Fruit fly (Drosophila melanogaster) whole organism, embryonic: ENCODE results near the gene Acp65Aa.
A peak's percentile ranks its signal among the peaks of the same experiment; 100 is the strongest.

Experiments
- ATbp ChIP-seq: fragments of 200-800 bp; sonication (Bioruptor generic); optimal IDR thresholded peaks from 2 replicates; lab custom pipeline; 2017; ENCODE audit warnings: missing biosample characterization, mild to moderate bottlenecking, missing genetic modification characterization, missing genetic modification reagents
- Aef1 ChIP-seq: fragments of 200-800 bp; sonication (Bioruptor generic); IDR thresholded peaks from 3 replicates; pipeline ENCODE4 v1.3.6; 2022; ENCODE audit warnings: missing biosample characterization, missing genetic modification characterization
- Bgb ChIP-seq: fragments of 200-800 bp; sonication (Bioruptor generic); IDR thresholded peaks from 2 replicates; pipeline ENCODE4 v1.3.6; 2022; ENCODE audit warnings: missing biosample characterization, missing genetic modification characterization; ENCODE audit not compliant: partially characterized antibody
- CG10543 ChIP-seq: fragments of 200-800 bp; sonication (Bioruptor generic); optimal IDR thresholded peaks from 3 replicates; lab custom pipeline; 2017; ENCODE audit warnings: missing biosample characterization, mild to moderate bottlenecking, missing genetic modification characterization, moderate library complexity
- CG11723 ChIP-seq: fragments of 200-800 bp; sonication (Bioruptor generic); optimal IDR thresholded peaks from 2 replicates; lab custom pipeline; 2017; ENCODE audit warnings: missing biosample characterization, mild to moderate bottlenecking, missing genetic modification characterization
- CG12155 ChIP-seq: fragments of 200-800 bp; sonication (Bioruptor generic); optimal IDR thresholded peaks from 3 replicates; lab custom pipeline; 2016; ENCODE audit warnings: missing biosample characterization, missing genetic modification characterization
- CG1233 ChIP-seq: fragments of 200-800 bp; sonication (Bioruptor generic); optimal IDR thresholded peaks from 4 replicates; lab custom pipeline; 2018; ENCODE audit warnings: missing biosample characterization, mild to moderate bottlenecking, missing genetic modification characterization
- CG12391 ChIP-seq: fragments of 200-800 bp; sonication (Bioruptor generic); optimal IDR thresholded peaks from 3 replicates; lab custom pipeline; 2018; ENCODE audit warnings: missing biosample characterization, mild to moderate bottlenecking, missing genetic modification characterization, moderate library complexity
- CG14710 ChIP-seq: fragments of 200-800 bp; sonication (Bioruptor generic); optimal IDR thresholded peaks from 3 replicates; lab custom pipeline; 2019; ENCODE audit warnings: missing biosample characterization, mild to moderate bottlenecking, missing genetic modification characterization, moderate library complexity
- CG15073 ChIP-seq: fragments of 200-800 bp; sonication (Bioruptor generic); optimal IDR thresholded peaks from 2 replicates; lab custom pipeline; 2016; ENCODE audit warnings: missing biosample characterization, missing genetic modification characterization
- CG15696 ChIP-seq: fragments of 200-800 bp; sonication (Bioruptor generic); optimal IDR thresholded peaks from 2 replicates; lab custom pipeline; 2019; ENCODE audit warnings: missing biosample characterization, mild to moderate bottlenecking, missing genetic modification characterization, moderate library complexity
- CG17385 ChIP-seq: fragments of 200-800 bp; sonication (Bioruptor generic); optimal IDR thresholded peaks from 3 replicates; lab custom pipeline; 2018; ENCODE audit warnings: missing biosample characterization, mild to moderate bottlenecking, missing genetic modification characterization
- CG17612 ChIP-seq: fragments of 200-800 bp; sonication (Bioruptor generic); IDR thresholded peaks from 2 replicates; pipeline ENCODE4 v1.3.6; 2022; ENCODE audit warnings: missing biosample characterization, missing genetic modification characterization
- CG2116 ChIP-seq: fragments of 200-800 bp; sonication (Bioruptor generic); optimal IDR thresholded peaks from 3 replicates; lab custom pipeline; 2018; ENCODE audit warnings: missing biosample characterization, mild to moderate bottlenecking, missing genetic modification characterization
- CG31224 ChIP-seq: fragments of 200-800 bp; sonication (Bioruptor generic); IDR thresholded peaks from 2 replicates; pipeline ENCODE4 v1.3.6; 2022; ENCODE audit warnings: missing biosample characterization, missing genetic modification characterization
- CG31441 ChIP-seq: fragments of 200-800 bp; sonication (Bioruptor generic); IDR thresholded peaks from 2 replicates; pipeline ENCODE4 v1.3.6; 2022; ENCODE audit warnings: missing biosample characterization, missing genetic modification characterization
- CG34422 ChIP-seq: fragments of 200-800 bp; sonication (Bioruptor generic); IDR thresholded peaks from 3 replicates; pipeline ENCODE4 v1.3.6; 2022; ENCODE audit warnings: missing biosample characterization, missing genetic modification characterization
- CG4282 ChIP-seq: fragments of 200-800 bp; sonication (Bioruptor generic); optimal IDR thresholded peaks from 2 replicates; lab custom pipeline; 2016; ENCODE audit warnings: missing biosample characterization, missing genetic modification characterization
- CG4328 ChIP-seq: fragments of 200-800 bp; sonication (Bioruptor generic); optimal IDR thresholded peaks from 3 replicates; lab custom pipeline; 2017; ENCODE audit warnings: missing biosample characterization, missing genetic modification reagents, missing genetic modification characterization
- CG4424 ChIP-seq: fragments of 200-800 bp; sonication (Bioruptor generic); optimal IDR thresholded peaks from 3 replicates; lab custom pipeline; 2016; ENCODE audit warnings: missing biosample characterization, missing genetic modification characterization
- CG4854 ChIP-seq: fragments of 200-800 bp; sonication (Bioruptor generic); optimal IDR thresholded peaks from 2 replicates; lab custom pipeline; 2016; ENCODE audit warnings: missing biosample characterization, missing genetic modification characterization, inconsistent platforms
- CG7556 ChIP-seq: fragments of 200-800 bp; sonication (Bioruptor generic); optimal IDR thresholded peaks from 2 replicates; lab custom pipeline; 2017; ENCODE audit warnings: missing biosample characterization, mild to moderate bottlenecking, missing genetic modification characterization
- CG7928 ChIP-seq: fragments of 200-800 bp; sonication (Bioruptor generic); optimal IDR thresholded peaks from 2 replicates; lab custom pipeline; 2017; ENCODE audit warnings: missing biosample characterization, mild to moderate bottlenecking, missing genetic modification characterization
- Deaf1 ChIP-seq: fragments of 200-800 bp; optimal IDR thresholded peaks from 3 replicates; lab custom pipeline; 2019; ENCODE audit warnings: missing biosample characterization, mild to moderate bottlenecking, missing genetic modification characterization, moderate library complexity
- Drgx ChIP-seq: fragments of 200-800 bp; sonication (Bioruptor generic); IDR thresholded peaks from 2 replicates; pipeline ENCODE4 v1.3.6; 2022; ENCODE audit warnings: missing biosample characterization, missing genetic modification characterization
- Pdp1 ChIP-seq, 2 experiments: fragments of 200-800 bp; sonication (Bioruptor generic); optimal IDR thresholded peaks; 3 replicates each; lab custom pipeline; 2016; ENCODE audit warnings: missing biosample characterization in 2 of 2, missing genetic modification characterization in 2 of 2, mild to moderate bottlenecking in 1 of 2, moderate library complexity in 1 of 2
- Sox102F ChIP-seq: fragments of 200-800 bp; sonication (Bioruptor generic); optimal IDR thresholded peaks from 2 replicates; lab custom pipeline; 2018; ENCODE audit warnings: missing biosample characterization, mild to moderate bottlenecking, missing genetic modification characterization, moderate library complexity
- Sry-δ ChIP-seq: fragments of 200-800 bp; sonication (Bioruptor generic); optimal IDR thresholded peaks from 2 replicates; lab custom pipeline; 2016; ENCODE audit warnings: missing biosample characterization, missing genetic modification characterization
- Xbp1 ChIP-seq: fragments of 200-800 bp; sonication (Bioruptor generic); optimal IDR thresholded peaks from 3 replicates; lab custom pipeline; 2016; ENCODE audit warnings: missing biosample characterization, mild to moderate bottlenecking, missing genetic modification characterization
- abd-A ChIP-seq: fragments of 200-800 bp; sonication (Bioruptor generic); optimal IDR thresholded peaks from 3 replicates; lab custom pipeline; 2019; ENCODE audit warnings: missing biosample characterization, mild to moderate bottlenecking, missing genetic modification characterization, moderate library complexity
- ase ChIP-seq: fragments of 200-800 bp; sonication (Bioruptor generic); IDR thresholded peaks from 3 replicates; pipeline ENCODE4 v1.3.6; 2022; ENCODE audit warnings: missing biosample characterization, missing genetic modification characterization
- btn ChIP-seq: fragments of 200-800 bp; sonication (Bioruptor generic); optimal IDR thresholded peaks from 2 replicates; lab custom pipeline; 2016; ENCODE audit warnings: missing biosample characterization, missing genetic modification characterization
- cas ChIP-seq: fragments of 200-800 bp; sonication (Bioruptor generic); IDR thresholded peaks from 2 replicates; pipeline ENCODE4 v1.3.6; 2022; ENCODE audit warnings: missing biosample characterization, missing genetic modification characterization
- cg ChIP-seq: fragments of 200-800 bp; sonication (Bioruptor generic); optimal IDR thresholded peaks from 3 replicates; lab custom pipeline; 2019; ENCODE audit warnings: missing biosample characterization, mild to moderate bottlenecking, missing genetic modification characterization, moderate library complexity
- chinmo ChIP-seq: fragments of 200-800 bp; sonication (Bioruptor generic); IDR thresholded peaks from 4 replicates; pipeline ENCODE4 v1.3.6; 2022; ENCODE audit warnings: missing biosample characterization, missing genetic modification characterization; ENCODE audit not compliant: partially characterized antibody
- dysf ChIP-seq: fragments of 200-800 bp; sonication (Bioruptor generic); IDR thresholded peaks from 3 replicates; pipeline ENCODE4 v1.3.6; 2022; ENCODE audit warnings: missing biosample characterization, missing genetic modification characterization
- esg ChIP-seq: fragments of 200-800 bp; sonication (Bioruptor generic); conservative IDR thresholded peaks from 2 replicates; pipeline ENCODE4 v1.3.6; 2022; ENCODE audit warnings: missing biosample characterization, missing genetic modification characterization
- eyg ChIP-seq: fragments of 200-800 bp; sonication (Bioruptor generic); optimal IDR thresholded peaks from 3 replicates; lab custom pipeline; 2016; ENCODE audit warnings: missing biosample characterization, missing genetic modification characterization
- mam ChIP-seq: fragments of 200-800 bp; sonication (Bioruptor generic); optimal IDR thresholded peaks from 3 replicates; lab custom pipeline; 2016; ENCODE audit warnings: missing biosample characterization, missing genetic modification characterization
- pros ChIP-seq: fragments of 200-800 bp; sonication (Bioruptor generic); optimal IDR thresholded peaks from 3 replicates; lab custom pipeline; 2019; ENCODE audit warnings: missing biosample characterization, mild to moderate bottlenecking, missing genetic modification characterization, moderate library complexity
- pum ChIP-seq: fragments of 200-800 bp; sonication (Bioruptor generic); optimal IDR thresholded peaks from 2 replicates; lab custom pipeline; 2016; ENCODE audit warnings: missing biosample characterization, missing genetic modification characterization
- salm ChIP-seq: fragments of 200-800 bp; sonication (Bioruptor generic); optimal IDR thresholded peaks from 2 replicates; lab custom pipeline; 2018; ENCODE audit warnings: missing biosample characterization, mild to moderate bottlenecking, missing genetic modification characterization
- sd ChIP-seq: fragments of 200-800 bp; sonication (Bioruptor generic); optimal IDR thresholded peaks from 3 replicates; lab custom pipeline; 2018; ENCODE audit warnings: missing biosample characterization, mild to moderate bottlenecking, missing genetic modification characterization, moderate library complexity
- sima ChIP-seq: fragments of 200-800 bp; sonication (Bioruptor generic); optimal IDR thresholded peaks from 2 replicates; lab custom pipeline; 2016; ENCODE audit warnings: missing biosample characterization, missing genetic modification characterization
- tgo ChIP-seq: fragments of 200-800 bp; sonication (Bioruptor generic); IDR thresholded peaks from 3 replicates; pipeline ENCODE4 v1.3.6; 2022; ENCODE audit warnings: missing biosample characterization, missing genetic modification characterization
- toy ChIP-seq: fragments of 200-800 bp; sonication (Bioruptor generic); IDR thresholded peaks from 2 replicates; pipeline ENCODE4 v1.3.6; 2022; ENCODE audit warnings: missing biosample characterization, missing genetic modification characterization
- ttk ChIP-seq: fragments of 200-800 bp; sonication (Bioruptor generic); IDR thresholded peaks from 2 replicates; pipeline ENCODE4 v2.1.2; 2022; ENCODE audit warnings: missing biosample characterization, missing genetic modification characterization
- unc-4 ChIP-seq: fragments of 200-800 bp; sonication (Bioruptor generic); IDR thresholded peaks from 2 replicates; pipeline ENCODE4 v1.3.6; 2022; ENCODE audit warnings: missing biosample characterization, missing genetic modification characterization; ENCODE audit not compliant: partially characterized antibody
- unpg ChIP-seq: fragments of 200-800 bp; sonication (Bioruptor generic); optimal IDR thresholded peaks from 3 replicates; lab custom pipeline; 2018; ENCODE audit warnings: missing biosample characterization, mild to moderate bottlenecking, missing genetic modification characterization, moderate library complexity
- z ChIP-seq: fragments of 200-800 bp; sonication (Bioruptor generic); IDR thresholded peaks from 3 replicates; pipeline ENCODE4 v1.3.6; 2022; ENCODE audit warnings: missing biosample characterization, missing genetic modification characterization

Gene Acp65Aa

dm6 chr3L:6157327-6158032 is 4.9 kb upstream of the Acp65Aa start, which contains the start of gene CG13297 (continued):
- TF ChIP-seq btn: no peak
- peak; percentile 60; the same call in 2 of the 3 replicates for TF ChIP-seq tgo
- TF ChIP-seq CG17385 (GFP tag; lab: Kevin White, UChicago): peak; percentile 20
- peak; percentile 54; the same call in 1 of the 3 replicates for TF ChIP-seq ase
- peak; percentile 8 for TF ChIP-seq CG14710 (tag; lab: Kevin White, UChicago)
- TF ChIP-seq CG12155 (GFP tag; lab: Kevin White, UChicago): peak; percentile 0
- peak in 1 of 2 experiments; percentile 2 for TF ChIP-seq Pdp1 (GFP tag; optimal IDR thresholded peaks at IDR 0.05; lab: Kevin White, UChicago)
- peak; percentile 84 for TF ChIP-seq CG31441 (GFP tag; lab: Robert Waterston, UW)
- no peak for TF ChIP-seq mam (GFP tag; lab: Kevin White, UChicago)
- no peak for TF ChIP-seq CG2116
- TF ChIP-seq ttk: peak; percentile 39; the same call in 1 of the 2 replicates
- no peak for TF ChIP-seq eyg (GFP tag; lab: Kevin White, UChicago)
- no peak for TF ChIP-seq cas (GFP tag; lab: Robert Waterston, UW)
- peak; percentile 61 for TF ChIP-seq esg (GFP tag; lab: Robert Waterston, UW)
- TF ChIP-seq CG11723: peak; percentile 25
- TF ChIP-seq CG4424: peak; percentile 41
- peak; percentile 48; the same call in 2 of the 3 replicates for TF ChIP-seq Aef1 (GFP tag; lab: Robert Waterston, UW)
- TF ChIP-seq CG12391 (tag; lab: Kevin White, UChicago): peak; percentile 44
- peak; percentile 18 for TF ChIP-seq salm
- TF ChIP-seq CG7556 (GFP tag; lab: Kevin White, UChicago): peak; percentile 55
- TF ChIP-seq CG7928: no peak
- no peak for TF ChIP-seq CG4328
- no peak for TF ChIP-seq CG34422 (GFP tag; lab: Robert Waterston, UW)
- peak; percentile 54 for TF ChIP-seq unpg (GFP tag; lab: Kevin White, UChicago)
- TF ChIP-seq CG1233 (GFP tag; lab: Kevin White, UChicago): peak; percentile 45
- TF ChIP-seq pros (GFP tag; lab: Kevin White, UChicago): peak; percentile 86
- peak; percentile 76 for TF ChIP-seq Sox102F (GFP tag; lab: Kevin White, UChicago)
- TF ChIP-seq Bgb (GFP tag; lab: Robert Waterston, UW): no peak
- TF ChIP-seq Xbp1 (GFP tag; lab: Kevin White, UChicago): peak; percentile 44
- peak; percentile 54 for TF ChIP-seq ATbp
- TF ChIP-seq, all 482 proteins: peak for 152

- peak; percentile 67; the same call in 2 of the 3 replicates for TF ChIP-seq z (GFP tag; lab: Robert Waterston, UW)
- no peak for TF ChIP-seq CG4854 (GFP tag; lab: Kevin White, UChicago)
- peak; percentile 36 for TF ChIP-seq CG10543 (GFP tag; lab: Kevin White, UChicago)
- TF ChIP-seq sima (GFP tag; lab: Kevin White, UChicago): no peak
- no peak for TF ChIP-seq pum (GFP tag; lab: Kevin White, UChicago)
- no peak for TF ChIP-seq cg (GFP tag; lab: Kevin White, UChicago)
- TF ChIP-seq abd-A (tag; lab: Kevin White, UChicago): peak; percentile 71
- no peak for TF ChIP-seq CG17612 (GFP tag; lab: Robert Waterston, UW)
- TF ChIP-seq unc-4 (GFP tag; lab: Robert Waterston, UW): no peak
- TF ChIP-seq Deaf1 (tag; lab: Kevin White, UChicago): peak; percentile 63
- no peak for TF ChIP-seq CG31224 (GFP tag; lab: Robert Waterston, UW)
- TF ChIP-seq pros (GFP tag; lab: Kevin White, UChicago): peak; percentile 99
- no peak for TF ChIP-seq Sry-δ (GFP tag; lab: Kevin White, UChicago)
- no peak for TF ChIP-seq CG15696
- TF ChIP-seq dysf (GFP tag; lab: Robert Waterston, UW): no peak
- TF ChIP-seq sd (tag; lab: Kevin White, UChicago): peak; percentile 82
- no peak for TF ChIP-seq CG15073 (GFP tag; lab: Kevin White, UChicago)
- TF ChIP-seq chinmo (GFP tag; lab: Robert Waterston, UW): peak; percentile 98
- TF ChIP-seq toy: no peak
- TF ChIP-seq CG4282 (GFP tag; lab: Kevin White, UChicago): no peak
- peak; percentile 37; the same call in 1 of the 2 replicates for TF ChIP-seq Drgx (GFP tag; lab: Robert Waterston, UW)
Observed at dm6 chr3L:6154951-6155394, 2.4 kb upstream of the Acp65Aa start.
